Worm (Caenorhabditis elegans) whole organism, dauer: ENCODE measurements around the gene ttr-39.

Experiments
- unc-62 ChIP-seq: sonication (generic microtip); optimal IDR thresholded peaks from 2 replicates; lab custom pipeline; 2017; ENCODE audit warnings: missing biosample characterization, missing genetic modification reagents, missing genetic modification characterization

Gene ttr-39

DNA sequence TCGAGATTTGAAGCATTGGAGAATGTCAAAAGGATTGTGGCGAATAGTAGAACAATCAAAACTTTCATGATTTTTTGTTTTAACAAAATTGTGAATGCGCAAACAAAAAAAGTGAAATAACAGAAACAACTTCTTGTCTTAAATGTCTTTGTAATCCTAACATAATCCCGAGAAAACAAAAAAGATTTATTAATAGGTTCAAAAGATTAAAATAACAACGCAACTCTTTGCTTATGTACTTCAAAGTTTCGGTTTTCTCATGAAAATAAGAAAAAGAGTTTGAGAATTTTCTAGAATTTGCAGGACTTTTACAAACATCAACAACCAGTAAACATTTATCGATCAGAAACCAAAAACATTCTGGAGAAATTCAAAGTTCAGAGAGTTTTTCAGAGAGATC lies at the start of gene ttr-39:
ttr-39 (minus strand) TSS at position 101 of the 400 bp plus-strand sequence.
- TF ChIP-seq unc-62 (GFP tag; lab: Kevin White, UChicago): no peak

DNA sequence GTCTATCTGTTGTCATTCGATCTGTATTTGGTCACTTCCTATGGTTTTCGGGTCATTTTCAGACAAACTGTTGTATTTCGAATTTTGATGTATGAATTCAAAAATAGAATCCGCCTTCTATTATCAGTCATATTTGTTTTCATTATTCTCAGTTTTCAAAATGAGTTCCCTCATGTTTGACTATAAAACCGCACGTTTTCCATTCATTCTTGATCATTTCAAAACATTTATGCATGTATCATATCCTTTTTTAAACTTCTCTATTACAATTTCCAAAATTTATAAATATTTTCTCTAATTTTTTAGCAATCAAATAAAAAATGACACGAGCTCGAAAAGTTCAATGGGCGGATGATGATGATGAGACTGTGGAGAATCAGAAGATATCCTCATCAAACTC lies 48.1 kb upstream of the ttr-39 start, which contains the start of gene K08F4.12:
K08F4.12 (plus strand) TSS at position 301 of the 400 bp plus-strand sequence.
- TF ChIP-seq unc-62 (GFP tag; lab: Kevin White, UChicago): no peak

DNA sequence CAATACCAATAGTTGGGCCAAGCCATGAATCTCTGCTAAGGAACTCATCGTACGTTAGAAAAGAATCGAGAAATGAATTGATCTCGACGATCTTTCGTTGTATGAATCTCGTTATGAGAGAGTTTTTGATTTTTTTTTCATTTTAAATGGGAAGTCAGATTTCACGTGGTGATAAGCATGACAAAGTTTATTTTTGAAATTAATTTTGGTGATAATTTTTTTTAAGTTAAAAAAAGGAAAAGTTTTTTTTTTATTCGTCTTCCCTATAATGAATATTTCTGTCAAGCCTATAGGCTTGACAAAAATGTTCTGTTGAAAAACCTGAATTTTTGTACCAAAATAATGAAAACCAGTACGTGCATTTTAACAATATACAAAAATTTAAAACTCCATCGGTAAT lies 46.1 kb upstream of the ttr-39 start, which contains the start of gene K08F4.5:
K08F4.5 (minus strand) TSS at position 101 of the 400 bp plus-strand sequence.
- no peak for TF ChIP-seq unc-62 (GFP tag; lab: Kevin White, UChicago)

DNA sequence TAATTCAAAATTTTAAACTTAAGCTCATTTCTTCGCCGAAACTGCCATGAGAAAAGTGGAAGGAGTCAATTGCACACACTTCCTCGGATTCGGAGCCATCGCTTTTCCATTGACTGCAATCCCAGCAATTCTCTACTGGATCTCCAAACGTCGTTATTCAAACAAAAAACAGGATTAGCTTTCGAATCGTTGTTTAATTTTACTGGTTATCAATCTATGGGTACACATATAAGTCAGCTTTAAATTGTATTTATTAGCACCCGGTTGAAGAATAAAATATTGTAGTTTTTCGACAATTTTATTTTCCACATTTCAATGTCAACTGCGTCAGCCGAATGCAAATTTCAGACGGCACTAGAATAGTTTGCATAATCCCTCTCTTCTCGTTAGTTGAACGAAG lies 40.3 kb upstream of the ttr-39 start, which contains the start of gene glt-3:
glt-3 (plus strand) TSS at position 301 of the 400 bp plus-strand sequence.
- no peak for TF ChIP-seq unc-62 (GFP tag; lab: Kevin White, UChicago)

DNA sequence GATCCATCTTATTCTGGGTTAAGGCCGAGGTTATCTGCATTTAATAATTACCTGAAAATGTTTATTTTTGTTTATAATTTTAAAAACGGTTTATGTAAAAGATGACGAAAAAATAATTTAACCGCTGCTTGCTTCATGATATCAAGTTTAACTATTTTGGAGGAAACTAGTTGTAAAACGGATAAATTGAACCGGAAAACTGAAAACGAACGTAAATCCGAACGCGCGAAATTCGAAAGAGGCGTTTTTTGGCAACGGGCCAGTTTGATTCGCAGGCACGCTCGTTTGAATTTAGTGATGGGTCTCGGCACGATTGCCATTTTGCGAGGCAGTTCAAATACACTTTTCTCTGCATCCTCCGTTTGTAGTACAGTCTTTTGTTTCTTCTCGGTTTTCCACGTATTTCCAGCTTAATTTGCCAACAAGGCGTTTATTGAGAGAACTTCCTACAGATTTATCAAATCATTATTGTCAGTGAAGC lies 39.3 kb upstream of the ttr-39 start, which contains the start of the genes gtbp-1 and K08F4.3:
gtbp-1 (minus strand) TSS at position 51 of the 481 bp plus-strand sequence.
K08F4.3 (plus strand) TSS at position 352 of the 481 bp plus-strand sequence.
- TF ChIP-seq unc-62 (GFP tag; lab: Kevin White, UChicago): no peak

DNA sequence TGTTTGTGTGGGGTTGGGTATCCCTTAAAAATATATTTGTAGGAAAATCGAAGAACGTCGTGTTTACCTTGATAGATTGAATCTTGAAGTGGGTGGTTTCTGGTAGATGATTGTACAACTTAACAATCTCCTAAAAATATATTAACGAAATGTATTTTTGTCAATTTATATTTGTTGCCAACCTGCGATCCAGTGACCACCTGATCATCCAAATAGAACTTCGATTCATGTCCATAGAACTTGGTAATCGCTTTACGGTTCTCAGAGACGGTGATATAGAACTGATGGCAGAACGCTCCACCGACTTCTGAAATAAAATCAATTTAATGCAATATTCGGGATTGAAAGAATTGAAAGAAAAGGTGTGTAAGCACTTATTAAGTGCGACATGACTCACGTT lies 38.8 kb upstream of the ttr-39 start:
- no peak for TF ChIP-seq unc-62 (GFP tag; lab: Kevin White, UChicago)

DNA sequence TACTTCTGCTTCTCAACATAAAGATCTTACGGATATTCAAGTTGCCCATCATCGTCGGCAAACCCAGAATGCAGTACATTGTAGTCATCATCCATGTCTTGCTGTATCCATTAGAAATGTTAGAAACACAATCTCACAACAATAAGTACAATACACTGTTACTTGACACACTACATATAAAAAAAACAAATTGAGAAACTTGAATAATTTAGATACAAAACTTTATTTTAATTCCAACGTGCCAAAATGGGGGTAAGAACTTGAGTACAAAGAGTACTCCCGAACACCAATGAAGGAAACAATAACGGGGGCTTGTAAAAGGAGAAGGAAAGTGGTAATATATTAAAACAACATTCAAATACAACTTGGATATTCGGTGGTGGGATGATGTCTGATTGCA lies 36.9 kb upstream of the ttr-39 start, which contains the start of gene ctf-18:
ctf-18 (minus strand) TSS at position 101 of the 400 bp plus-strand sequence.
- no peak for TF ChIP-seq unc-62 (GFP tag; lab: Kevin White, UChicago)

DNA sequence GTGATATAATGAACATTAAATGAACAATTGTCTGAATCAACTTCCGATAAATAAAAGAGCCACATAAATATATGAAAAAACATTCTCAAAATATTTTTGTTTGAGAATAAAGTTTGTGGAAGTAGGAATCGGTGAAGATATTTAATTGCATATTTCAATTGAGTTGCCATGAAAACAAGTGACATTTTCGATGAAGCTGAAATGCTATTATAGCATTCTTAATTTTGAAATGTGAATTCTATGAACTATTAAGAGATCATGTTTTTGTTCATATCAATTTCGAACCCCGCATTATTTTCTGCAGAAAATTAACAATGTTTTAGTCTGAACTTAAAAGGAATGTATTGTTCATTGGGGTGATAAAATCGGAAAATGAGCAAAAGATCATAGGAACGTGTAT lies 32.5 kb upstream of the ttr-39 start, which contains the start of gene irld-21:
irld-21 (minus strand) TSS at position 101 of the 400 bp plus-strand sequence.
- no peak for TF ChIP-seq unc-62 (GFP tag; lab: Kevin White, UChicago)

DNA sequence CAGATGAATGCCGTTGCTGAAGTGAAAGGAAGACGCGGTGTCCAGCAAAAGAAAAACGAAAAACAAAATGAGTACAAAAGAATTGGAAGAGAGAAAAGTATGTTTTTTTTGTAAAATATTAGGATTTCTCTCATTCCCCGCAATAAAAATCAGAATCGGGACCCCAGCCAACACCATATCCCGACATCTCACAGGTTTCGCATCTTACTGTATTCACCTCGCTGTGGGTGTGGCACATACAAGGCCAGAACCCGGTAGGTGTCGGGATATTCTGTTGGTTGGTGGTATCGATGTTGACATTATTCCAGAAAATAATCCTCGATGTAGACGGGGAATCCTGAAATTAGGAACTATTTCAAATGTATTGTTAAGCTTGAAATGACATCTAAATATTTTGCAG lies 27.1 kb upstream of the ttr-39 start:
- no peak for TF ChIP-seq unc-62 (GFP tag; lab: Kevin White, UChicago)

DNA sequence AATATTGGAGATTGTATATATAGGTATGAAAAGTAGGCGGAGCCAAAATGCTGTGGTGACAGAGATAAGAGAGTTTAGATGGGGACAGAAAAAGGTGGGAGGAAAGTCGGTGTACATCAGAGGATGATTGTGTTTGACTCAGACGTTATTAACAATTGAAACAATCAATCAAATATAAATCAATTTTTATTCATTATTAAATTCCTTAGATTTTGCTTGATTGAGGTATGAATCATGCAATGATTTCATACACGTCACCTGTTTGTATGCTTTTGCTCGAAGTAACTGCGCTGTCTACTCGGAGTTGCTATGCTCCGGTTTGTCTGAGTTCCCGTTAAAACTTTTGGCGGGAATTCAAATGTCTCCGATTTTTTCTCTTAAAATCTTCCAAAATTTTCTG lies 25.5 kb upstream of the ttr-39 start, which contains the start of gene C04G2.10:
C04G2.10 (plus strand) TSS at position 301 of the 400 bp plus-strand sequence.
- no peak for TF ChIP-seq unc-62 (GFP tag; lab: Kevin White, UChicago)

DNA sequence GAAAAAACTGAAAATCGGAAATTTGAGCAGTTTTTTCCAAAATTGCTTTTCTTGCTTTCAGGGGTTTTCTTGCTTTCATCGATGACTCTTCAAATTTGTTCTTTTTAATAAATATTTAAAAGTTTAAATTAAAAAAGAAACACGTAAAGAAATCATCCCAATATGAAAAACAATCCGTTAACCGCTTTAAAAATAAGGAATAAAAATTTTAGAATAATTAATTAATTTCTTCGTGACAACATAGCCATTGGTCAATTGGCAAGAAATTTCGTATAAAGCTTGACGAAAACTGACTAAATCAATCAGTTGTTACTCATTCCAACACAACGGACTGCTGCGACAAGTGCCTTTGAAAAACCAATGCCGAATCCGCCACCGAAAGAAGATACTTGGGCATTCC lies 22.9 kb upstream of the ttr-39 start, which contains the start of gene nsph-3.2:
nsph-3.2 (plus strand) TSS at position 301 of the 400 bp plus-strand sequence.
- no peak for TF ChIP-seq unc-62 (GFP tag; lab: Kevin White, UChicago)

DNA sequence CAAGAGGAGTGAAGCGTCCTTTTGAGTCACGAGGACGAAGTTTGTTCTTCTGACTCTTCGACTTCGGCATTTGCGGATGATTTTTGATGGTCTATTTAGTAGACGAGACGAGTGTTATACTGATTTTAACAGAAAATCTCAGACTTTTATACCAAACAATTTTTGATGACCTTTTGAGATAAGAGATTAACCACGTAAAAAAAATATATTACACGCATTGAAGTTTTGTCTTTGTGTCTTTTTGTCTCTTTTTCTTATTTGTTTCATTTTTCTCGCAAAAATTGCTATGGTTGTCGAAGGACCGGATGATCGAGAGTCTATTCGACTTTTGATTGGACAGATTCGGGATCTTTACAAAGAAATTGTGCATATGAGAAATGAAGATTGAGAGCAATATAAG lies 21.8 kb upstream of the ttr-39 start, which contains the start of gene spch-1:
spch-1 (minus strand) TSS at position 101 of the 400 bp plus-strand sequence.
- no peak for TF ChIP-seq unc-62 (GFP tag; lab: Kevin White, UChicago)

DNA sequence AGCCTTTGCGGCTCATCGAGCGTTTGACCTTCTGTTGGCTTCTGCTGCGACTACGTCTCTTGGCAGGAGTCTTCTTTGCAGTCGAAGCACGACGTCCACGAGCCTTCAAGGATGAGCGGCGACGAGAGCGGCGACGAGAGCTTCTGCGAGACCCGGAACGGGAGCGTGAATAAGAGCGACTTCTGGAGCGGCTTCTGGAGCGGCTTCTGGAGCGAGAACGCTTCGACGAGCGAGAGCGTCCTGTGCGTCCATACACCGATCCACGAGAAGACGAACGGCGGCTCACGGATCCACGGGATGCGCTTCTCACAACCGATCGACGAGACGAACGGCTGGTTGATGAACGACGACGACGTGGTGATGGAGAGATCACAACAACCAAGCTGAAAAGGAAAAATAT lies 21.2 kb upstream of the ttr-39 start:
- no peak for TF ChIP-seq unc-62 (GFP tag; lab: Kevin White, UChicago)

DNA sequence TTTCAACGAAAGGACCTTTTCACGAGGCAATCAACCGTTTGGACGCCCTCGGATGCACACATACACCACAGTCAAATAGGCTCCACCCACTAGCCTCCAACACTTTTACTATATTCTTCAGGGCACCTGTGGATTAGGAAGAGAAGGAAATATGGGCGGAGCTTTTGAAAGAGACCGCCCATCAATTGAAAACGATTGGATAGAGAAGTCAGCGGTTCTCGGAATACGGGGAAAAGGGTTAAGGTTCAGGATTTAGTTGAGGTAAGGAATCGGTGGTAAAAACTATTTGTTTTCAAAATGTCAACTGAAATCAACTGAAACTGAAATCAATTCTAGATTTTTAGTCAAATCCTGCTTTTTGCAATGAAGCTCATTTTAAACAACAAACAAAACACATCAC lies 20.7 kb upstream of the ttr-39 start, which contains the start of gene egl-38:
egl-38 (minus strand) TSS at position 101 of the 400 bp plus-strand sequence.
- TF ChIP-seq unc-62 (GFP tag; lab: Kevin White, UChicago): no peak

DNA sequence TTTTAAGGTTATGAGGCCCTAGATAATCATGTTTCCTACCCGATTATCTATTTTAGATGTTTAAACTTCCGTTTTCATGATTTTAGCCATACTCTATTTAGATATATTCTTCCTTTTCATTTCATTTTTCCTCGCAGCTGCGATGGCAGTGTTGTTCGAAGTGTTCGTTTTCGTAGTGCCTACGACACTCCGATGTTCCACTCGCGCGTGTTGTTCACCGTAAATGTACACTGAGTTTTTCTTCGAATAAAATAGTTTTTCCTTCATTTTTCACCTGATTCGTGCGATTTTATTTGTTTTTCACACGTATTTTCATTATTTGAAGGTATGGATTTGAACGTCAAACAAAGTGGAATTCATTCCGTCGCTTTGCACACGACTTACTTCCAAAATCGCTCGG lies 7.2 kb upstream of the ttr-39 start, which contains the start of gene dis-3:
dis-3 (plus strand) TSS at position 322 of the 400 bp plus-strand sequence.
- TF ChIP-seq unc-62 (GFP tag; lab: Kevin White, UChicago): no peak

DNA sequence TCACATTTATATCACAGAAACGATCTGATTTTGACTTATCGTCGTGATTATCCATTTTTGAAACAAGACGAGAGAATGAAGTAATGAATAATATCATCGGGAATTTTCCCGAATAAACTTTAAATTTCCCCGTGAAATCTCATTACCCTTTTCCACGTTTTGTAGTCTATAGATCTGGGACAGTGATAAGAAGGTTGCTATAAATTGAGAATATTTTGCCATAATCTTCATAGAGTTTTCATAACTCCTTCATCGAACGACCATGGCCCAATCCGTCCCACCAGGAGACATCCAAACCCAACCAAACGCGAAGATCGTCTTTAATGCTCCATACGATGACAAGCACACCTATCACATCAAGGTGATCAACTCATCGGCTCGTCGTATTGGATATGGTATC lies 5.5 kb upstream of the ttr-39 start, which contains the start of the genes C04G2.5 and msp-36:
C04G2.5 (minus strand) TSS at position 101 of the 400 bp plus-strand sequence.
msp-36 (plus strand) TSS at position 263 of the 400 bp plus-strand sequence.
- TF ChIP-seq unc-62 (GFP tag; lab: Kevin White, UChicago): no peak
